Comparison of ENCODE assay signal across 4 fruit fly cellular contexts in genomic region chr3L:13389834-13390233, dm6.
TF ChIP-seq lines count a peak whose summit lies in the region.

TSS of gene Poc1 (minus strand) at chr3L:13390006.

- peak; percentile 91 to 92 for TF ChIP-seq CTCF in S2 (optimal IDR thresholded peaks at IDR 0.05; lab: Kevin White, UChicago)
- peak; percentile 98 for TF ChIP-seq CTCF in whole organism, embryonic (GFP tag; optimal IDR thresholded peaks at IDR 0.05; lab: Kevin White, UChicago)

TF ChIP-seq in whole organism, embryonic, 481 proteins besides CTCF, POLR2A, EP300 and RAD21 (continues in another document):
- TF ChIP-seq Ravus (GFP tag; IDR thresholded peaks at IDR 0.05; lab: Robert Waterston, UW): no peak
- TF ChIP-seq CG9797 (GFP tag; optimal IDR thresholded peaks at IDR 0.05; lab: Kevin White, UChicago): peak; percentile 82
- TF ChIP-seq Dip2 (GFP tag; IDR thresholded peaks at IDR 0.05; lab: Robert Waterston, UW): peak; percentile 91
- peak; percentile 44; the same call in 1 of the 3 replicates for TF ChIP-seq Opbp (GFP tag; IDR thresholded peaks at IDR 0.05; lab: Robert Waterston, UW; ENCODE audit: partially characterized antibody)
- peak; percentile 90 for TF ChIP-seq gfzf (GFP tag; optimal IDR thresholded peaks at IDR 0.05; lab: Kevin White, UChicago)
- peak; percentile 14; the same call in 1 of the 2 replicates for TF ChIP-seq unc-4 (GFP tag; IDR thresholded peaks at IDR 0.05; lab: Robert Waterston, UW; ENCODE audit: partially characterized antibody)
- TF ChIP-seq grau (tag; optimal IDR thresholded peaks at IDR 0.05; lab: Kevin White, UChicago): no peak
- TF ChIP-seq vnd (GFP tag; IDR thresholded peaks at IDR 0.05; lab: Robert Waterston, UW; ENCODE audit: partially characterized antibody): 0 out of 3 replicates have a peak, but pooled peaks have one; percentile 15
- peak; percentile 32 for TF ChIP-seq BEAF-32 (GFP tag; optimal IDR thresholded peaks at IDR 0.05; lab: Kevin White, UChicago)
- TF ChIP-seq chinmo (GFP tag; IDR thresholded peaks at IDR 0.05; lab: Robert Waterston, UW; ENCODE audit: partially characterized antibody): no peak
- TF ChIP-seq Sry-δ (GFP tag; optimal IDR thresholded peaks at IDR 0.05; lab: Kevin White, UChicago): peak; percentile 47
- no peak for TF ChIP-seq aop (GFP tag; IDR thresholded peaks at IDR 0.05; lab: Robert Waterston, UW)
- TF ChIP-seq CG2712 (tag; optimal IDR thresholded peaks at IDR 0.05; lab: Kevin White, UChicago): peak; percentile 41
- TF ChIP-seq Bgb (GFP tag; IDR thresholded peaks at IDR 0.05; lab: Robert Waterston, UW; ENCODE audit: partially characterized antibody): 0 out of 2 replicates have a peak, but pooled peaks have one; percentile 51
- no peak for TF ChIP-seq h (optimal IDR thresholded peaks at IDR 0.05; lab: Kevin White, UChicago)
- TF ChIP-seq HmgD (GFP tag; optimal IDR thresholded peaks at IDR 0.05; lab: Kevin White, UChicago): no peak
- peak; percentile 32; the same call in 1 of the 2 replicates for TF ChIP-seq Scr (GFP tag; IDR thresholded peaks at IDR 0.05; lab: Robert Waterston, UW; ENCODE audit: partially characterized antibody)
- no peak for TF ChIP-seq CG12769 (tag; optimal IDR thresholded peaks at IDR 0.05; lab: Kevin White, UChicago)
- peak; percentile 33; the same call in 1 of the 2 replicates for TF ChIP-seq tna (GFP tag; IDR thresholded peaks at IDR 0.05; lab: Robert Waterston, UW; ENCODE audit: partially characterized antibody)
- TF ChIP-seq zen (tag; optimal IDR thresholded peaks at IDR 0.05; lab: Kevin White, UChicago): peak; percentile 17
- peak in 1 of 2 experiments; percentile 41 for TF ChIP-seq insv (GFP tag; optimal IDR thresholded peaks at IDR 0.05; lab: Kevin White, UChicago)
- TF ChIP-seq trem (tag; optimal IDR thresholded peaks at IDR 0.05; lab: Kevin White, UChicago): peak; percentile 59
- TF ChIP-seq Stat92E (GFP tag; optimal IDR thresholded peaks at IDR 0.05; lab: Kevin White, UChicago): peak in 1 of 3 experiments; percentile 58
- TF ChIP-seq pzg (GFP tag; optimal IDR thresholded peaks at IDR 0.05; lab: Kevin White, UChicago): peak; percentile 90
- peak; percentile 62 for TF ChIP-seq CG10267 (tag; optimal IDR thresholded peaks at IDR 0.05; lab: Kevin White, UChicago)
- peak; percentile 53 for TF ChIP-seq CG17829 (tag; optimal IDR thresholded peaks at IDR 0.05; lab: Kevin White, UChicago)

TF ChIP-seq in whole organism, prepupa, 60 proteins besides CTCF, POLR2A, EP300 and RAD21:
- peak; percentile 22 for TF ChIP-seq svp (GFP tag; lab: Kevin White, UChicago)
- no peak for TF ChIP-seq salr (GFP tag; optimal IDR thresholded peaks at IDR 0.05; lab: Kevin White, UChicago)
- TF ChIP-seq CG8319 (GFP tag; optimal IDR thresholded peaks at IDR 0.05; lab: Kevin White, UChicago): no peak
- no peak for TF ChIP-seq fkh (GFP tag; optimal IDR thresholded peaks at IDR 0.05; lab: Kevin White, UChicago)

TF ChIP-seq in whole organism, pupa, 21 proteins besides CTCF, POLR2A, EP300 and RAD21:
- peak; percentile 8 for TF ChIP-seq D1 (tag; optimal IDR thresholded peaks at IDR 0.05; lab: Kevin White, UChicago)
- no peak for TF ChIP-seq EcR (GFP tag; optimal IDR thresholded peaks at IDR 0.05; lab: Kevin White, UChicago)
TF ChIP-seq in whole organism, pupa: peak in this region for 1.
